Worm (Caenorhabditis elegans) whole organism, L1 larva: ENCODE data around the gene T19H12.12.

ENCODE experiments used
- C04F5.9 ChIP-seq: sonication (generic microtip); optimal IDR thresholded peaks from 2 replicates; lab custom pipeline; 2016; ENCODE audit warnings: missing genetic modification characterization, missing compliant biosample characterization
- C16A3.4 ChIP-seq: fragments of 150-350 bp; optimal IDR thresholded peaks from 2 replicates; lab custom pipeline; 2014; ENCODE audit warnings: missing biosample characterization, missing genetic modification characterization
- F16B12.6 ChIP-seq: fragments of 150-350 bp; optimal IDR thresholded peaks from 2 replicates; lab custom pipeline; 2014; ENCODE audit warnings: missing biosample characterization, missing genetic modification characterization
- alr-1 ChIP-seq: fragments of 200-800 bp; sonication (Bioruptor generic); optimal IDR thresholded peaks from 2 replicates; lab custom pipeline; 2018; ENCODE audit warnings: borderline replicate concordance, mild to moderate bottlenecking, missing genetic modification characterization, missing compliant biosample characterization
- aly-2 ChIP-seq: fragments of 150-350 bp; optimal IDR thresholded peaks from 2 replicates; lab custom pipeline; 2014; ENCODE audit warnings: missing biosample characterization, missing genetic modification characterization
- blmp-1 ChIP-seq: fragments of 150-350 bp; optimal IDR thresholded peaks from 2 replicates; lab custom pipeline; 2014; ENCODE audit warnings: missing biosample characterization, missing genetic modification characterization
- ceh-88 ChIP-seq: fragments of 200-800 bp; sonication (Bioruptor generic); IDR thresholded peaks from 2 replicates; pipeline ENCODE4 v1.3.6; 2022; ENCODE audit warnings: missing genetic modification characterization, missing compliant biosample characterization
- ceh-90 ChIP-seq: sonication (generic microtip); optimal IDR thresholded peaks from 2 replicates; lab custom pipeline; 2016; ENCODE audit warnings: missing genetic modification characterization, missing compliant biosample characterization
- dpl-1 ChIP-seq, 3 experiments: fragments of 150-350 bp in 2 of 3; sonication (generic microtip) in 1 of 3; optimal IDR thresholded peaks; 2 replicates each; lab custom pipeline; 2014 to 2017; ENCODE audit warnings: missing biosample characterization in 3 of 3, missing genetic modification characterization in 3 of 3, missing genetic modification reagents in 3 of 3
- dsc-1 ChIP-seq: sonication (generic microtip); optimal IDR thresholded peaks from 2 replicates; lab custom pipeline; 2016; ENCODE audit warnings: mild to moderate bottlenecking, missing genetic modification characterization, missing compliant biosample characterization
- efl-1 ChIP-seq, 4 experiments: fragments of 150-350 bp; optimal IDR thresholded peaks in 3 of 4; peaks in 1 of 4; 1 replicate in 1 of 4; 2 replicates in 3 of 4; lab custom pipeline; 2014; ENCODE audit warnings: missing biosample characterization in 2 of 4, missing genetic modification characterization in 2 of 4, missing genetic modification reagents in 2 of 4
- efl-3 ChIP-seq: fragments of 200-800 bp; sonication (Bioruptor generic); optimal IDR thresholded peaks from 2 replicates; lab custom pipeline; 2018; ENCODE audit warnings: mild to moderate bottlenecking, missing genetic modification characterization, missing compliant biosample characterization
- egl-13 ChIP-seq: sonication (generic microtip); optimal IDR thresholded peaks from 2 replicates; lab custom pipeline; 2016; ENCODE audit warnings: missing genotype, missing genetic modification reagents, missing genetic modification characterization, missing compliant biosample characterization
- elt-2 ChIP-seq: sonication (generic microtip); optimal IDR thresholded peaks from 2 replicates; lab custom pipeline; 2016; ENCODE audit warnings: missing genetic modification characterization, mild to moderate bottlenecking, inconsistent platforms, missing compliant biosample characterization, missing genetic modification reagents
- ets-5 ChIP-seq: fragments of 200-800 bp; sonication (Bioruptor generic); IDR thresholded peaks from 2 replicates; pipeline ENCODE4 v1.3.6; 2022; ENCODE audit warnings: missing genetic modification characterization, missing compliant biosample characterization
- fkh-10 ChIP-seq: sonication (generic microtip); optimal IDR thresholded peaks from 2 replicates; lab custom pipeline; 2017; ENCODE audit warnings: missing biosample characterization, missing genetic modification reagents, missing genetic modification characterization
- fkh-8 ChIP-seq: sonication (generic microtip); optimal IDR thresholded peaks from 2 replicates; lab custom pipeline; 2016; ENCODE audit warnings: mild to moderate bottlenecking, missing genetic modification characterization, missing compliant biosample characterization
- fos-1 ChIP-seq: fragments of 150-350 bp; optimal IDR thresholded peaks from 2 replicates; lab custom pipeline; 2014; ENCODE audit warnings: missing biosample characterization, missing genetic modification characterization
- irx-1 ChIP-seq: sonication (generic microtip); optimal IDR thresholded peaks from 2 replicates; lab custom pipeline; 2016; ENCODE audit warnings: missing genetic modification characterization, missing compliant biosample characterization
- jun-1 ChIP-seq: fragments of 150-350 bp; optimal IDR thresholded peaks from 2 replicates; lab custom pipeline; 2014; ENCODE audit warnings: missing biosample characterization, missing genetic modification reagents, missing genetic modification characterization
- lin-35 ChIP-seq, 2 experiments: fragments of 150-350 bp; optimal IDR thresholded peaks; 2 replicates each; lab custom pipeline; 2014; ENCODE audit warnings: missing biosample characterization in 2 of 2, missing genetic modification characterization in 2 of 2, missing genetic modification reagents in 2 of 2
- lin-39 ChIP-seq: fragments of 150-350 bp; optimal IDR thresholded peaks from 2 replicates; lab custom pipeline; 2014; ENCODE audit warnings: missing biosample characterization, missing genetic modification reagents, missing genetic modification characterization
- mef-2 ChIP-seq: fragments of 150-350 bp; optimal IDR thresholded peaks from 2 replicates; lab custom pipeline; 2014; ENCODE audit warnings: missing biosample characterization, missing genetic modification characterization
- mep-1 ChIP-seq: fragments of 150-350 bp; optimal IDR thresholded peaks from 2 replicates; lab custom pipeline; 2014; ENCODE audit warnings: missing biosample characterization, missing genetic modification characterization
- nhr-47 ChIP-seq: sonication (generic microtip); optimal IDR thresholded peaks from 2 replicates; lab custom pipeline; 2016; ENCODE audit warnings: mild to moderate bottlenecking, missing genetic modification characterization, moderate library complexity, missing compliant biosample characterization
- nhr-71 ChIP-seq: sonication (generic microtip); optimal IDR thresholded peaks from 2 replicates; lab custom pipeline; 2016; ENCODE audit warnings: mild to moderate bottlenecking, missing genetic modification characterization, moderate library complexity, missing compliant biosample characterization
- nhr-84 ChIP-seq: sonication (generic microtip); optimal IDR thresholded peaks from 2 replicates; lab custom pipeline; 2017; ENCODE audit warnings: missing biosample characterization, missing genetic modification characterization
- nhr-85 ChIP-seq: sonication (generic microtip); peaks from one replicate; lab custom pipeline; 2016; ENCODE audit warnings: missing genetic modification characterization, inconsistent platforms, missing compliant biosample characterization
- nhr-90 ChIP-seq: sonication (generic microtip); optimal IDR thresholded peaks from 2 replicates; lab custom pipeline; 2016; ENCODE audit warnings: mild to moderate bottlenecking, missing genetic modification characterization, missing compliant biosample characterization; ENCODE audit not compliant: poor library complexity
- pag-3 ChIP-seq: sonication (generic microtip); optimal IDR thresholded peaks from 2 replicates; lab custom pipeline; 2017; ENCODE audit warnings: missing genetic modification characterization, mild to moderate bottlenecking, missing compliant biosample characterization, antibody characterized with exemption, borderline replicate concordance; ENCODE audit not compliant: insufficient read depth
- pax-3 ChIP-seq: fragments of 200-800 bp; sonication (Bioruptor generic); optimal IDR thresholded peaks from 2 replicates; lab custom pipeline; 2018; ENCODE audit warnings: mild to moderate bottlenecking, missing genetic modification characterization, moderate library complexity, missing compliant biosample characterization
- pqm-1 ChIP-seq: sonication (generic microtip); optimal IDR thresholded peaks from 3 replicates; lab custom pipeline; 2017; ENCODE audit warnings: missing biosample characterization, missing genetic modification characterization
- rnt-1 ChIP-seq: sonication (generic microtip); optimal IDR thresholded peaks from 2 replicates; lab custom pipeline; 2016; ENCODE audit warnings: mild to moderate bottlenecking, missing genetic modification characterization, moderate library complexity, missing compliant biosample characterization
- snpc-4 ChIP-seq: fragments of 150-350 bp; optimal IDR thresholded peaks from 2 replicates; lab custom pipeline; 2014; ENCODE audit warnings: missing biosample characterization, missing genetic modification characterization
- unc-130 ChIP-seq: fragments of 150-350 bp; optimal IDR thresholded peaks from 2 replicates; lab custom pipeline; 2017; ENCODE audit warnings: missing biosample characterization, missing genetic modification characterization, inconsistent platforms
- unc-30 ChIP-seq: sonication (generic microtip); optimal IDR thresholded peaks from 2 replicates; lab custom pipeline; 2017; ENCODE audit warnings: missing biosample characterization, missing genetic modification characterization
- unc-62 ChIP-seq: fragments of 150-350 bp; optimal IDR thresholded peaks from 2 replicates; lab custom pipeline; 2014; ENCODE audit warnings: missing biosample characterization, missing genetic modification reagents, missing genetic modification characterization
- xbp-1 ChIP-seq: sonication (generic microtip); optimal IDR thresholded peaks from 2 replicates; lab custom pipeline; 2016; ENCODE audit warnings: missing genetic modification characterization, missing compliant biosample characterization
- ztf-11 ChIP-seq, 2 experiments: sonication (generic microtip); optimal IDR thresholded peaks; 2 replicates each; lab custom pipeline; 2016 to 2017; ENCODE audit warnings: missing genetic modification characterization in 2 of 2, missing biosample characterization in 1 of 2, missing compliant biosample characterization in 1 of 2
- ztf-4 ChIP-seq: fragments of 150-350 bp; optimal IDR thresholded peaks from 2 replicates; lab custom pipeline; 2014; ENCODE audit warnings: missing biosample characterization, missing genetic modification characterization

T19H12.12 gene

DNA sequence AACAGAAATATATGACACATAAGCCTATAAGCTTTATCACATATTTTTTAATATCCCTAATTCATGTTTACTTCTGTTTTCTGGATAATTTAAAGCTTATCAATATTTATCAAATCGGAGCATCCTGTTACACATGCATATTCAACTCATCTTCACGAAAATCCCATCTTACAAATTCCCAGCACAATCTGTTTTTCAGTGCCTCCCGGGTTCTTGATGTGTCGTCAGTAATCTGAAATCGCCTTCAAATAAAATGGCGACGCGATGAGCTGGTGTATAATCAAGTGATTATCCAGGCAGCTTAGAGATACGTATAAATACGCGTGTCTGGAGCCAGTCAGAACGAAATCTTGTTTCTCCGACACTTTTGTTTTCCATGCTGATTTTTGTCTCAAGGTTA, 34.1 kb upstream of the T19H12.12 start:
- TF ChIP-seq nhr-85 (no peak), snpc-4 (tag; lab: Kevin White, UChicago) (no peak), dsc-1 (tag; lab: Kevin White, UChicago) (peak; percentile 86), egl-13 (peak; percentile 55)

DNA sequence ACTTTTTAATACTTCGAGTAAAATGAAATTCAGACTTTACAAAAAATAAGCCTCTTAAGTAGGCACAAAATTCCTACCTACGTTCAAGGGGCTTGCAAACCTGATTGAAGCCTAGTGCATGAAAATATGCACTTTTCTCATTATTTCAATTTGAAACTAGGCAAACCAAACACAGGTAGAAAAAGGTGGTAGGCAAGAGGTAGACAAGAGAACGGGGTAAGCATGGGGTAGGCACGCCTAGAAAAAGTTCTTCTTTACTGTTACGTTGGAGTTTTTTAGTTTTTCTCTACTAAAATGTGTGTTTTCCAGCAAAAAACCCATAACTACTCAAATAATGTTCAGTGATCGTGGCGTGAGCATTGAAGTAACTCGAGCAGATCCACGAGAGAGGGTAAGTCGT, 33.5 kb upstream of the T19H12.12 start, which contains the start of gene nex-4:
Gene nex-4 (plus strand): TSS at position 301 of the 400 bp plus-strand sequence.
- TF ChIP-seq nhr-85 (no peak), dpl-1 (GFP tag; optimal IDR thresholded peaks at IDR 0.05; lab: Kevin White, UChicago) (no peak), efl-1 (optimal IDR thresholded peaks at IDR 0.05; lab: Kevin White, UChicago) (no peak), efl-1 (GFP tag; optimal IDR thresholded peaks at IDR 0.05 in 1 of 2; lab: Kevin White, UChicago) (no peak), efl-3 (GFP tag; lab: Kevin White, UChicago) (no peak), pag-3 (no peak), fkh-10 (GFP tag; lab: Kevin White, UChicago) (no peak), irx-1 (tag; lab: Kevin White, UChicago) (no peak), ztf-4 (tag; lab: Kevin White, UChicago) (no peak)

DNA sequence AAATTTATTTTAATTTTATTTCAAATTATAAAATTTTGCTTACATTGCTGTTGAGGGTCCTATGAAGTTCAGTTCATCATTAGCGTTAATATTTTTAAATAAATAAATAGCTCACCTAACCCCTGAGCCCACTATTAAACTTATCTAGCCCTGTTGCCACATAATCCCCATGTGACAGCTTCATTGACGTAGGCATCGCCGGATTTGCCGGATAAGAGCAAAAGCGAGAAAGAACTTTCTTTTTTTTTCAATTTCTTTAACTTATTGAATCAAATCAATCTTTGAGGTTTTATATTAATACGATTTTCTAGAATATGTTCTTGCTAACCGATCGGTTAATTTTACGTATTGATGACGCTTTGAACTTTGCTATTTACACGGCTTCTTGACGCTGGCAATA, 32.6 kb upstream of the T19H12.12 start:
- no peak for TF ChIP-seq aly-2 (tag; lab: Kevin White, UChicago)
- TF ChIP-seq fkh-10 (GFP tag; lab: Kevin White, UChicago), result no peak
- TF ChIP-seq ceh-90 (tag; lab: Kevin White, UChicago), result no peak
- no peak for TF ChIP-seq ceh-88 (GFP tag; lab: Robert Waterston, UW)
- TF ChIP-seq ztf-11 (tag; optimal IDR thresholded peaks at IDR 0.05; lab: Kevin White, UChicago), result no peak
- no peak for TF ChIP-seq fos-1
- no peak for TF ChIP-seq ztf-4 (tag; lab: Kevin White, UChicago)
- TF ChIP-seq mep-1 (tag; lab: Kevin White, UChicago), result no peak
- no peak for TF ChIP-seq unc-130 (tag; lab: Kevin White, UChicago)
- no peak for TF ChIP-seq ets-5 (GFP tag; lab: Robert Waterston, UW)
- TF ChIP-seq pqm-1 (tag; lab: Kevin White, UChicago), result no peak
- TF ChIP-seq pax-3 (tag; lab: Kevin White, UChicago), result no peak
- no peak for TF ChIP-seq mef-2 (tag; lab: Kevin White, UChicago)
- no peak for TF ChIP-seq lin-35 (GFP tag; optimal IDR thresholded peaks at IDR 0.05; lab: Kevin White, UChicago)
- TF ChIP-seq nhr-90 (tag; lab: Kevin White, UChicago), result no peak
- no peak for TF ChIP-seq C16A3.4 (tag; lab: Kevin White, UChicago)
- TF ChIP-seq unc-30 (tag; lab: Kevin White, UChicago), result no peak
- TF ChIP-seq lin-39 (tag; lab: Kevin White, UChicago), result no peak
- TF ChIP-seq nhr-71 (tag; lab: Kevin White, UChicago), result peak; percentile 13
- TF ChIP-seq nhr-47, result peak; percentile 9
- no peak for TF ChIP-seq rnt-1 (tag; lab: Kevin White, UChicago)
- peak; percentile 55 for TF ChIP-seq egl-13
- peak; percentile 68 for TF ChIP-seq dsc-1 (tag; lab: Kevin White, UChicago)
- TF ChIP-seq elt-2 (tag; lab: Kevin White, UChicago), result no peak
- TF ChIP-seq F16B12.6 (tag; lab: Kevin White, UChicago), result no peak
- no peak for TF ChIP-seq unc-62 (GFP tag; lab: Kevin White, UChicago)
- no peak for TF ChIP-seq xbp-1 (tag; lab: Kevin White, UChicago)
- peak; percentile 28 for TF ChIP-seq fkh-8 (tag; lab: Kevin White, UChicago)
- no peak for TF ChIP-seq C04F5.9 (tag; lab: Kevin White, UChicago)
- TF ChIP-seq jun-1, result no peak

DNA sequence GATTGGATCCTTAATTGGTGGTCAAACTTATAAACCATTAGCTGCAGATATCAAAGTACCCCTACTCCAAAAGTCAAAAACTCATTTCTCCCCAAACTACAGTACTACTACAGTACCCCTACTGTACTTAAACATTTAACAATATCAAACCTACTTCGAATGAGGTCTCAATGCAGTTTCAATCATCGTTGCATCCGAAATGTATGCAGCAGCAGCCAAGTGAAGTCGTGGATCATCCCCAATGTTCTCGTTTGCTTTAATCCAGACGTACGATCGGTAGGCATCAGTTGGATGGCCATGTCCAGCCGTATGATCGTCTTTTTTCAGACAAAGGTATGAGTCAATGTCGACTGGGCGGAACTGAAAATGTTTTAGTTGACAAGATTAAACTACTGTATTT, 27.0 kb upstream of the T19H12.12 start:
- TF ChIP-seq lin-39 (tag; lab: Kevin White, UChicago), result no peak
- TF ChIP-seq fkh-8 (tag; lab: Kevin White, UChicago), result no peak
- no peak for TF ChIP-seq nhr-84
- TF ChIP-seq alr-1 (tag; lab: Kevin White, UChicago), result no peak
- TF ChIP-seq blmp-1 (tag; lab: Kevin White, UChicago), result no peak
- no peak for TF ChIP-seq nhr-47
- TF ChIP-seq elt-2 (tag; lab: Kevin White, UChicago), result no peak
- TF ChIP-seq rnt-1 (tag; lab: Kevin White, UChicago), result no peak
